Fruit fly (Drosophila melanogaster): ENCODE data around the gene CG45012.
A peak's percentile ranks its signal among the peaks of the same experiment; 100 is the strongest.

The CG45012 gene

dm6 chr2L:11813665-11814087 lies 20.7 kb upstream of the CG45012 start, which contains the start of gene CycY (continued):
- TF ChIP-seq E2f1 (GFP tag; IDR thresholded peaks at IDR 0.05) = no peak
- TF ChIP-seq CG6654 (GFP tag; optimal IDR thresholded peaks at IDR 0.05) = no peak
- TF ChIP-seq CG5245 (GFP tag; optimal IDR thresholded peaks at IDR 0.05) = peak; percentile 6
- no peak for TF ChIP-seq Mad (GFP tag; optimal IDR thresholded peaks at IDR 0.05)
- TF ChIP-seq insv (GFP tag; optimal IDR thresholded peaks at IDR 0.05) = no peak
- TF ChIP-seq CG43689 (GFP tag; IDR thresholded peaks at IDR 0.05) = no peak
- no peak for TF ChIP-seq CG11398 (GFP tag; optimal IDR thresholded peaks at IDR 0.05)
- no peak for TF ChIP-seq crol (GFP tag; IDR thresholded peaks at IDR 0.05)
- TF ChIP-seq CG12219 (GFP tag; optimal IDR thresholded peaks at IDR 0.05) = no peak
- TF ChIP-seq gcm (GFP tag; optimal IDR thresholded peaks at IDR 0.05) = no peak
- TF ChIP-seq CG5180 (GFP tag; optimal IDR thresholded peaks at IDR 0.05) = no peak
- no peak for TF ChIP-seq H15 (GFP tag; IDR thresholded peaks at IDR 0.05)
- TF ChIP-seq CG11504 (tag; optimal IDR thresholded peaks at IDR 0.05) = peak; percentile 42
- TF ChIP-seq bab2 (GFP tag; optimal IDR thresholded peaks at IDR 0.05) = no peak
- TF ChIP-seq nerfin-2 (GFP tag; IDR thresholded peaks at IDR 0.05; ENCODE audit: partially characterized antibody) = 0 out of 2 replicates have a peak, but pooled peaks have one; percentile 46
- TF ChIP-seq toy (GFP tag; IDR thresholded peaks at IDR 0.05) = no peak
- no peak for TF ChIP-seq CG7372 (GFP tag; IDR thresholded peaks at IDR 0.05)
- TF ChIP-seq CG14710 (tag; optimal IDR thresholded peaks at IDR 0.05) = peak; percentile 74
- TF ChIP-seq Ravus (GFP tag; IDR thresholded peaks at IDR 0.05) = no peak
- TF ChIP-seq tup (GFP tag; optimal IDR thresholded peaks at IDR 0.05) = no peak
- no peak for TF ChIP-seq CHES-1-like (GFP tag; optimal IDR thresholded peaks at IDR 0.05)
- no peak for TF ChIP-seq ewg (GFP tag; optimal IDR thresholded peaks at IDR 0.05)
- TF ChIP-seq fd102C (GFP tag; optimal IDR thresholded peaks at IDR 0.05) = no peak
- TF ChIP-seq chif (GFP tag; optimal IDR thresholded peaks at IDR 0.05) = no peak
- TF ChIP-seq Fer2 (tag; optimal IDR thresholded peaks at IDR 0.05) = no peak
- no peak for TF ChIP-seq Nf-YB (GFP tag; optimal IDR thresholded peaks at IDR 0.05)
- TF ChIP-seq Rx (GFP tag; IDR thresholded peaks at IDR 0.05) = no peak
- no peak for TF ChIP-seq onecut (GFP tag; IDR thresholded peaks at IDR 0.05)
- no peak for TF ChIP-seq CG3163 (GFP tag; optimal IDR thresholded peaks at IDR 0.05)
- no peak for TF ChIP-seq Gug (GFP tag; IDR thresholded peaks at IDR 0.05)
- TF ChIP-seq CG31224 (GFP tag; IDR thresholded peaks at IDR 0.05) = no peak
- no peak for TF ChIP-seq CG9817 (tag; optimal IDR thresholded peaks at IDR 0.05)
- TF ChIP-seq CG12659 (GFP tag; optimal IDR thresholded peaks at IDR 0.05) = peak; percentile 50
- TF ChIP-seq eve (GFP tag; optimal IDR thresholded peaks at IDR 0.05) = no peak
- TF ChIP-seq Sox100B (GFP tag; optimal IDR thresholded peaks at IDR 0.05) = no peak
- no peak for TF ChIP-seq dan (GFP tag; IDR thresholded peaks at IDR 0.05)
- TF ChIP-seq Hr78 (GFP tag; optimal IDR thresholded peaks at IDR 0.05) = no peak
- no peak for TF ChIP-seq cato (GFP tag; optimal IDR thresholded peaks at IDR 0.05; ENCODE audit: borderline replicate concordance)
- no peak for TF ChIP-seq CG31365 (tag; optimal IDR thresholded peaks at IDR 0.05)
- no peak for TF ChIP-seq CG18619 (GFP tag; optimal IDR thresholded peaks at IDR 0.05)
- TF ChIP-seq tio (GFP tag; optimal IDR thresholded peaks at IDR 0.05) = no peak
- TF ChIP-seq chn (GFP tag; optimal IDR thresholded peaks at IDR 0.05) = no peak
- no peak for TF ChIP-seq Hr51 (GFP tag; optimal IDR thresholded peaks at IDR 0.05)
- peak; percentile 55; the same call in 2 of the 3 replicates for TF ChIP-seq CG17361 (GFP tag; IDR thresholded peaks at IDR 0.05)
- TF ChIP-seq CG4617 (GFP tag; optimal IDR thresholded peaks at IDR 0.05; ENCODE audit: borderline replicate concordance) = no peak
- no peak for TF ChIP-seq crc (GFP tag; optimal IDR thresholded peaks at IDR 0.05)
- TF ChIP-seq maf-S (GFP tag; optimal IDR thresholded peaks at IDR 0.05) = no peak
- TF ChIP-seq Dad (GFP tag; optimal IDR thresholded peaks at IDR 0.05) = no peak
- TF ChIP-seq sc (optimal IDR thresholded peaks at IDR 0.05) = no peak
- no peak for TF ChIP-seq sc (GFP tag; optimal IDR thresholded peaks at IDR 0.05)
- peak; percentile 7 for TF ChIP-seq Ssrp (tag; optimal IDR thresholded peaks at IDR 0.05)

Data from whole organism, embryonic.